Fruit fly (Drosophila melanogaster): ENCODE data around the gene CG42586.

DNA sequence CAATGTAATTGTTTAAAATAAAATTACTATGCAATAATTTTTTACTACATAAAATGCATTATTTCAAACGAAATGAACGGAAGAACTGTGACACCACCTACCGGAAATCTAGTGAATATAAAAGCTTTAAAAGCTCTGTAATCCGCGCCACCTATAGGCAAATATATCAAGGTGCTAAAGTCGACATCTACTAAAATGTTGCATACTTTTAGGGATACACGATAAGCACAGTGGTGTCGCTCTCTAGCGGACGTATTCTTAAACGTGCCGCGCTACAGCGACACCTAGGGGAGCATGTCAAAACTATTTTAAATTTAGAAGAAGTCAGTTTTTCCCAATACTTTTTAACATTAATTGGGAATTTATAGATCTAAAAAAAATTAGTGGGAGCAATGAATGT lies 35.4 kb downstream of the CG42586 start:
- TF ChIP-seq Sin3A (optimal IDR thresholded peaks at IDR 0.05), result no peak
- no peak for TF ChIP-seq insv (optimal IDR thresholded peaks at IDR 0.05)
- TF ChIP-seq psq (optimal IDR thresholded peaks at IDR 0.05), result no peak
- no peak for TF ChIP-seq Myc (optimal IDR thresholded peaks at IDR 0.05)

Measured in Kc167 (cell line).